Worm (Caenorhabditis elegans): Measurements from ENCODE around the gene C54F6.17.
"Not testable (repeated sequence)": the region's sequence is repeated elsewhere in the genome, so short reads cannot be mapped to it uniquely, and the experiment has no call there.

Gene C54F6.17

DNA sequence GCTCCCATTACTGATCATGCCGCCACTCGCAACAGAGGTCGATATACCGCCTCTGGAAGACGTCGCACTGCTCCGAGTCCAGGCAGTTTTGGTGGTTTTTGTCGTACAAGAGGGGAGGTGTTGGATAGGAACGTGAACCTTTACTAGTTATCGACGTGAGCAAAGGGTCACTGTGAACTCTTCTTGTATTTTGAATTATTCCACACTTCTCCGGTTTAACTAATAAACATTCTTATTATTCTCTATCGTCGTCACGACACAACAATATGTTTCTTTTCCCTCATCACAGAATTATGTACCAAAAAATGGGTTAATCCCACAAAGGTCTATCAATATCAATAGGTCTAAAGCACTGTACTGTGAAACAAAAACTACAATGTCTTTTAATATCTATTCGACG is 15.8 kb upstream of the C54F6.17 start, which contains the start of gene nhr-171:
Gene nhr-171 (plus strand): TSS at position 301 of the 400 bp plus-strand sequence.
- TF ChIP-seq pha-4 (tag; optimal IDR thresholded peaks at IDR 0.05); ztf-25 (GFP tag; IDR thresholded peaks at IDR 0.05); egl-18 (GFP tag; IDR thresholded peaks at IDR 0.05): not testable (repeated sequence)

DNA sequence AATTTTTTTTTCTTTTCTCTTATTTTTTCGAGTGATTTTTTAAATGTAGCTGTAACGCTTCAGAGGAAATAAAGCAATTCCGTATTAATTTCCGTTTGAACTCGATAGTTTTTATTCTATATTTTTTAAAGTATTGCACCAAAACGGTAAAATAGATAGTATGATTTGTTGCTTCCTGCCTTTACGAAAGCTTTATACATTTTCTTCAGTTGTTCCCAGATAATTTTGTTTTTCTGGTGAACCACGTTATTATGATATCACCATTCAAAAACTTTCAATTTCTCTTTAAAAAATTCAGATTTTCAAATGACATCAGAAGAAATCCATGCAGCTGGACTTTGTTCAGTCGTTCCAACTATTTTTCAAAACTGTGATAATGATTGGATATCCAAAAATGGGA is 12.3 kb upstream of the C54F6.17 start, which contains the start of gene srb-18:
Gene srb-18 (plus strand): TSS at position 301 of the 400 bp plus-strand sequence.
- TF ChIP-seq sea-2 (GFP tag; IDR thresholded peaks at IDR 0.05) (no peak), ZK185.1 (tag; optimal IDR thresholded peaks at IDR 0.05; ENCODE audit: poor library complexity, severe bottlenecking) (no peak), rcor-1 (GFP tag; IDR thresholded peaks at IDR 0.05) (no peak), nhr-179 (tag; optimal IDR thresholded peaks at IDR 0.05) (no peak), athp-1 (tag; optimal IDR thresholded peaks at IDR 0.05) (no peak), B0336.3 (GFP tag; IDR thresholded peaks at IDR 0.05) (no peak), atf-7 (tag; optimal IDR thresholded peaks at IDR 0.05) (no peak), F57C9.4 (tag; optimal IDR thresholded peaks at IDR 0.05) (no peak), efl-1 (GFP tag; optimal IDR thresholded peaks at IDR 0.05) (no peak), lin-54 (GFP tag; optimal IDR thresholded peaks at IDR 0.05) (no peak), xnd-1 (tag; optimal IDR thresholded peaks at IDR 0.05) (no peak), gei-17 (GFP tag; optimal IDR thresholded peaks at IDR 0.05) (no peak), fkh-3 (tag; optimal IDR thresholded peaks at IDR 0.05) (no peak), cebp-1 (GFP tag; IDR thresholded peaks at IDR 0.05) (no peak), cebp-1 (tag; optimal IDR thresholded peaks at IDR 0.05) (no peak), egl-44 (GFP tag; IDR thresholded peaks at IDR 0.05) (no peak), pbrm-1 (GFP tag; IDR thresholded peaks at IDR 0.05) (no peak), ceh-40 (GFP tag; IDR thresholded peaks at IDR 0.05) (no peak), mes-4 (tag; optimal IDR thresholded peaks at IDR 0.05) (no peak), pha-4 (tag; optimal IDR thresholded peaks at IDR 0.05) (no peak), rec-8 (tag; optimal IDR thresholded peaks at IDR 0.05) (no peak)

DNA sequence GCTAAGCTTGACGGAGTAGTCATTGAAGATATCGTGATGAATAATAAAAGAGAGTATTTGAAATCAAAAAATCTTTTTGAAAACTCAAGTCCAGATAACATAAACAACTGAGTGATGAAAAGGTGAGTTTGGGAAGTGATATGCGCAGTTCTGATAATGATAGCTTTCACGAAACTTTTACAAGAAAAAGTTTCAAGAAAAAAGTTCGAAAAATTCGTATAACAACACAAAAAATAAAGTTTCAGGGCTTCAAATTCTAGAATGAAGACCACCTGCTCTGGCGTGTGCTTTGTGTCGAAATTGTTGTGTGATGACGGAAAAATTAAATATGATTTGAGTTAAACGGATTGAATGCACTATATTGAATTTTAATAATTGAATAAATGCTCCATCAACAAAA is 7.2 kb upstream of the C54F6.17 start, which contains the start of gene srb-19:
Gene srb-19 (minus strand): TSS at position 101 of the 400 bp plus-strand sequence.
- TF ChIP-seq Y67H2A.10 (GFP tag; conservative IDR thresholded peaks at IDR 0.05) = no peak
- no peak for TF ChIP-seq gei-17 (GFP tag; optimal IDR thresholded peaks at IDR 0.05)
- no peak for TF ChIP-seq fkh-3 (tag; optimal IDR thresholded peaks at IDR 0.05)
- TF ChIP-seq hlh-12 (tag; optimal IDR thresholded peaks at IDR 0.05) = no peak
- no peak for TF ChIP-seq snpc-1.3 (tag; optimal IDR thresholded peaks at IDR 0.05; ENCODE audit: insufficient read depth)
- TF ChIP-seq hrde-1 (tag; optimal IDR thresholded peaks at IDR 0.05; ENCODE audit: borderline replicate concordance) = no peak
- no peak for TF ChIP-seq ztf-26 (tag; optimal IDR thresholded peaks at IDR 0.05)
- no peak for TF ChIP-seq ceh-100 (GFP tag; IDR thresholded peaks at IDR 0.05)
- TF ChIP-seq ztf-25 (GFP tag; IDR thresholded peaks at IDR 0.05) = no peak
- TF ChIP-seq ztf-28 (GFP tag; IDR thresholded peaks at IDR 0.05) = no peak
- TF ChIP-seq repo-1 (tag; optimal IDR thresholded peaks at IDR 0.05) = no peak
- TF ChIP-seq B0336.3 (GFP tag; IDR thresholded peaks at IDR 0.05) = no peak
- TF ChIP-seq lin-54 (GFP tag; optimal IDR thresholded peaks at IDR 0.05) = no peak
- TF ChIP-seq lsl-1 (GFP tag; optimal IDR thresholded peaks at IDR 0.05) = no peak
- no peak for TF ChIP-seq ZK185.1 (tag; optimal IDR thresholded peaks at IDR 0.05; ENCODE audit: poor library complexity, severe bottlenecking)
- TF ChIP-seq egrh-3 (GFP tag; IDR thresholded peaks at IDR 0.05) = no peak
- no peak for TF ChIP-seq F39B2.1 (GFP tag; IDR thresholded peaks at IDR 0.05)
- no peak for TF ChIP-seq sea-2 (GFP tag; IDR thresholded peaks at IDR 0.05)

DNA sequence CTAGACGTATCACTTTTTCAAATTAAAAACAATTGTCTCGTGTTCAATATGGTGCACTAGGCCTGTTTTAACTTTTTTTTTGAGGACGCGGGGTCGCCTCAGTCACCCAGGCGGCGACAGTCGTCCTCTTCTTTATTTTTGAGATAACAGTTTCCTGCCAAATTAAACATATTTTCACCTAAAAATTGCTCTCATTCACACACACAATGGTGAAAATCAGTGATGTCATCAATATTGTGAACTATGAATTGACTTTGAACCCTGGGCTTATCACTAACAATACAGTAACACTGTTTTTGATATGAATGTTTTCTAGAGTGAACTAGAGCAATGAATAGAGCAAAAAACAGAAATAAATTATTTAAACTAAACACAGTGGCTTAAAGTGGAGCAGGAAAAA is 5.9 kb upstream of the C54F6.17 start:
- TF ChIP-seq F57A8.1 (GFP tag; optimal IDR thresholded peaks at IDR 0.05) (no peak), nhr-80 (tag; optimal IDR thresholded peaks at IDR 0.05) (peak; percentile 73)
